Fruit fly (Drosophila melanogaster): ENCODE measurements around the gene stx.

stx gene

dm6 chrX:10739614-10740436 is 4.9 kb downstream of the stx start (continued):
- TF ChIP-seq BtbVII (GFP tag; optimal IDR thresholded peaks at IDR 0.05) (peak; percentile 17), pnt (GFP tag; optimal IDR thresholded peaks at IDR 0.05) (no peak), dan (GFP tag; IDR thresholded peaks at IDR 0.05) (no peak), CG11085 (GFP tag; IDR thresholded peaks at IDR 0.05) (no peak), CG16863 (GFP tag; optimal IDR thresholded peaks at IDR 0.05) (no peak), CG6689 (GFP tag; IDR thresholded peaks at IDR 0.05) (no peak), Eip74EF (GFP tag; optimal IDR thresholded peaks at IDR 0.05) (no peak), CG12769 (tag; optimal IDR thresholded peaks at IDR 0.05) (peak; percentile 69), CG11504 (tag; optimal IDR thresholded peaks at IDR 0.05) (no peak), caup (GFP tag; optimal IDR thresholded peaks at IDR 0.05; ENCODE audit: severe bottlenecking) (peak; percentile 6), wek (GFP tag; optimal IDR thresholded peaks at IDR 0.05) (no peak), sens (GFP tag) (no peak), sd (tag; optimal IDR thresholded peaks at IDR 0.05) (peak; percentile 44), exex (tag; optimal IDR thresholded peaks at IDR 0.05) (peak; percentile 90), Neu2 (GFP tag; optimal IDR thresholded peaks at IDR 0.05; ENCODE audit: borderline replicate concordance) (no peak), CG13894 (tag; optimal IDR thresholded peaks at IDR 0.05) (peak; percentile 27), Vsx1 (GFP tag; optimal IDR thresholded peaks at IDR 0.05) (peak; percentile 52), CG18599 (GFP tag; optimal IDR thresholded peaks at IDR 0.05) (peak; percentile 41), Rx (GFP tag; IDR thresholded peaks at IDR 0.05) (no peak), Dip2 (GFP tag; IDR thresholded peaks at IDR 0.05) (no peak), Lhr (GFP tag; optimal IDR thresholded peaks at IDR 0.05) (no peak), CG13424 (tag; optimal IDR thresholded peaks at IDR 0.05) (no peak), CG7357 (GFP tag; IDR thresholded peaks at IDR 0.05) (no peak), ken (GFP tag; IDR thresholded peaks at IDR 0.05) (no peak), Trl (optimal IDR thresholded peaks at IDR 0.05) (no peak), Trl (GFP tag; optimal IDR thresholded peaks at IDR 0.05) (no peak), CG9215 (GFP tag; IDR thresholded peaks at IDR 0.05) (no peak), Gsc (GFP tag; IDR thresholded peaks at IDR 0.05) (no peak), Mrtf (GFP tag; IDR thresholded peaks at IDR 0.05) (0 out of 3 replicates have a peak, but pooled peaks have one; percentile 13), CG17829 (tag; optimal IDR thresholded peaks at IDR 0.05) (no peak), eyg (GFP tag; optimal IDR thresholded peaks at IDR 0.05) (no peak), repo (GFP tag; optimal IDR thresholded peaks at IDR 0.05) (no peak), CG10462 (GFP tag; optimal IDR thresholded peaks at IDR 0.05) (no peak), lab (GFP tag; optimal IDR thresholded peaks at IDR 0.05) (peak; percentile 50), Dek (tag; optimal IDR thresholded peaks at IDR 0.05) (no peak), CG32767 (GFP tag; IDR thresholded peaks at IDR 0.05) (no peak), corto (GFP tag; optimal IDR thresholded peaks at IDR 0.05) (no peak), CoRest (tag; optimal IDR thresholded peaks at IDR 0.05) (no peak), Scr (GFP tag; IDR thresholded peaks at IDR 0.05; ENCODE audit: partially characterized antibody) (no peak), Side (GFP tag; optimal IDR thresholded peaks at IDR 0.05) (no peak), mam (GFP tag; optimal IDR thresholded peaks at IDR 0.05) (no peak), Ssrp (tag; optimal IDR thresholded peaks at IDR 0.05) (no peak), CG14965 (GFP tag; optimal IDR thresholded peaks at IDR 0.05; ENCODE audit: borderline replicate concordance) (no peak), slp2 (GFP tag; optimal IDR thresholded peaks at IDR 0.05) (no peak), chinmo (GFP tag; IDR thresholded peaks at IDR 0.05; ENCODE audit: partially characterized antibody) (peak; percentile 58; the same call in 1 of the 4 replicates), gce (GFP tag; IDR thresholded peaks at IDR 0.05) (no peak), CG7271 (tag; optimal IDR thresholded peaks at IDR 0.05) (no peak), CG2120 (GFP tag; optimal IDR thresholded peaks at IDR 0.05) (no peak), ewg (GFP tag; optimal IDR thresholded peaks at IDR 0.05) (no peak)

Measured in whole organism, embryonic.